Worm (Caenorhabditis elegans) whole organism, late embryonic: ENCODE results near the gene ugt-53.

Experiments used
- C08G9.2 ChIP-seq: sonication (generic microtip); optimal IDR thresholded peaks from 2 replicates; lab custom pipeline; 2016; ENCODE audit warnings: mild to moderate bottlenecking, missing genetic modification characterization, moderate library complexity, missing compliant biosample characterization
- C38D4.7 ChIP-seq: fragments of 200-800 bp; sonication (Bioruptor generic); optimal IDR thresholded peaks from 2 replicates; lab custom pipeline; 2018; ENCODE audit warnings: mild to moderate bottlenecking, missing genetic modification characterization, moderate library complexity, missing compliant biosample characterization
- K02D7.2 ChIP-seq: sonication (generic microtip); optimal IDR thresholded peaks from 2 replicates; lab custom pipeline; 2017; ENCODE audit warnings: mild to moderate bottlenecking, missing genetic modification characterization, missing compliant biosample characterization
- K09A11.1 ChIP-seq: sonication (generic microtip); optimal IDR thresholded peaks from 2 replicates; lab custom pipeline; 2017; ENCODE audit warnings: antibody characterized with exemption, mild to moderate bottlenecking, missing genetic modification characterization, missing compliant biosample characterization; ENCODE audit not compliant: insufficient read depth
- Y22D7AL.16 ChIP-seq: sonication (generic microtip); optimal IDR thresholded peaks from 2 replicates; lab custom pipeline; 2016; ENCODE audit warnings: missing genetic modification characterization, missing compliant biosample characterization
- ama-1 ChIP-seq: fragments of 150-350 bp; optimal IDR thresholded peaks from 2 replicates; lab custom pipeline; 2014
- ceh-18 ChIP-seq: sonication (generic microtip); optimal IDR thresholded peaks from 2 replicates; lab custom pipeline; 2016; ENCODE audit warnings: missing genetic modification characterization, missing compliant biosample characterization
- ceh-19 ChIP-seq: fragments of 200-800 bp; sonication (Bioruptor generic); optimal IDR thresholded peaks from 2 replicates; lab custom pipeline; 2018; ENCODE audit warnings: mild to moderate bottlenecking, missing genetic modification characterization, missing compliant biosample characterization
- ceh-22 ChIP-seq: sonication (generic microtip); optimal IDR thresholded peaks from 2 replicates; lab custom pipeline; 2017; ENCODE audit warnings: missing biosample characterization, missing genetic modification characterization
- ceh-31 ChIP-seq: sonication (generic microtip); optimal IDR thresholded peaks from 2 replicates; lab custom pipeline; 2016; ENCODE audit warnings: missing genetic modification characterization, missing compliant biosample characterization
- ceh-45 ChIP-seq: fragments of 200-800 bp; sonication (Bioruptor generic); IDR thresholded peaks from 2 replicates; pipeline ENCODE4 v1.3.6; 2022; ENCODE audit warnings: missing genetic modification reagents, missing genetic modification characterization, missing compliant biosample characterization
- ceh-9 ChIP-seq: sonication (generic microtip); optimal IDR thresholded peaks from 2 replicates; lab custom pipeline; 2016; ENCODE audit warnings: mild to moderate bottlenecking, missing genetic modification characterization, inconsistent platforms, missing compliant biosample characterization
- che-1 ChIP-seq: sonication (generic microtip); optimal IDR thresholded peaks from 2 replicates; lab custom pipeline; 2016; ENCODE audit warnings: mild to moderate bottlenecking, missing genetic modification characterization, missing compliant biosample characterization
- dmd-4 ChIP-seq: sonication (generic microtip); optimal IDR thresholded peaks from 2 replicates; lab custom pipeline; 2016; ENCODE audit warnings: borderline replicate concordance, missing genetic modification characterization, missing compliant biosample characterization
- elt-2 ChIP-seq: sonication (generic microtip); optimal IDR thresholded peaks from 2 replicates; lab custom pipeline; 2016; ENCODE audit warnings: missing genetic modification reagents, missing genetic modification characterization, missing compliant biosample characterization
- elt-4 ChIP-seq: sonication (generic microtip); optimal IDR thresholded peaks from 2 replicates; lab custom pipeline; 2016; ENCODE audit warnings: missing genetic modification characterization, missing compliant biosample characterization
- ets-4 ChIP-seq: sonication (generic microtip); optimal IDR thresholded peaks from 2 replicates; lab custom pipeline; 2016; ENCODE audit warnings: missing genetic modification characterization, missing compliant biosample characterization
- eyg-1 ChIP-seq: sonication (generic microtip); optimal IDR thresholded peaks from 2 replicates; lab custom pipeline; 2016; ENCODE audit warnings: missing genotype, missing genetic modification characterization, missing compliant biosample characterization
- gmeb-2 ChIP-seq: sonication (generic microtip); optimal IDR thresholded peaks from 2 replicates; lab custom pipeline; 2016; ENCODE audit warnings: missing genetic modification characterization, inconsistent platforms, missing compliant biosample characterization
- hlh-13 ChIP-seq: fragments of 200-800 bp; sonication (Bioruptor generic); optimal IDR thresholded peaks from 2 replicates; lab custom pipeline; 2018; ENCODE audit warnings: mild to moderate bottlenecking, missing genetic modification characterization, missing compliant biosample characterization
- hlh-30 ChIP-seq: sonication (generic microtip); optimal IDR thresholded peaks from 2 replicates; lab custom pipeline; 2017; ENCODE audit warnings: antibody characterized with exemption, missing genetic modification characterization, missing compliant biosample characterization; ENCODE audit not compliant: insufficient read depth
- lim-6 ChIP-seq: sonication (generic microtip); optimal IDR thresholded peaks from 2 replicates; lab custom pipeline; 2016; ENCODE audit warnings: missing genetic modification characterization, missing compliant biosample characterization
- madf-2 ChIP-seq: sonication (generic microtip); optimal IDR thresholded peaks from 2 replicates; lab custom pipeline; 2017; ENCODE audit warnings: missing genetic modification characterization, missing compliant biosample characterization
- mec-3 ChIP-seq: sonication (generic microtip); optimal IDR thresholded peaks from 2 replicates; lab custom pipeline; 2016; ENCODE audit warnings: borderline replicate concordance, missing genetic modification characterization, missing compliant biosample characterization
- nhr-11 ChIP-seq: fragments of 150-350 bp; optimal IDR thresholded peaks from 2 replicates; lab custom pipeline; 2014; ENCODE audit warnings: missing biosample characterization, missing genetic modification characterization
- nhr-232 ChIP-seq: sonication (generic microtip); optimal IDR thresholded peaks from 2 replicates; lab custom pipeline; 2016; ENCODE audit warnings: missing genetic modification characterization, missing compliant biosample characterization
- npax-4 ChIP-seq: sonication (generic microtip); optimal IDR thresholded peaks from 2 replicates; lab custom pipeline; 2016; ENCODE audit warnings: missing genetic modification characterization, missing compliant biosample characterization
- pat-9 ChIP-seq: fragments of 200-800 bp; sonication (Bioruptor generic); optimal IDR thresholded peaks from 2 replicates; lab custom pipeline; 2018; ENCODE audit warnings: mild to moderate bottlenecking, missing genetic modification characterization, moderate library complexity, missing compliant biosample characterization
- pha-4 ChIP-seq: fragments of 150-350 bp; optimal IDR thresholded peaks from 2 replicates; lab custom pipeline; 2018; ENCODE audit warnings: missing biosample characterization, missing genetic modification reagents, missing genetic modification characterization
- pqm-1 ChIP-seq: sonication (generic microtip); optimal IDR thresholded peaks from 2 replicates; lab custom pipeline; 2016; ENCODE audit warnings: missing genetic modification characterization, missing compliant biosample characterization
- pros-1 ChIP-seq: fragments of 150-350 bp; optimal IDR thresholded peaks from 2 replicates; lab custom pipeline; 2014; ENCODE audit warnings: missing biosample characterization, missing genetic modification reagents, missing genetic modification characterization
- rnt-1 ChIP-seq: sonication (generic microtip); optimal IDR thresholded peaks from 2 replicates; lab custom pipeline; 2016; ENCODE audit warnings: missing genetic modification characterization, missing compliant biosample characterization
- sdc-2 ChIP-seq: sonication (generic microtip); optimal IDR thresholded peaks from 2 replicates; lab custom pipeline; 2016; ENCODE audit warnings: missing genotype, missing genetic modification characterization, missing compliant biosample characterization
- sox-2 ChIP-seq: fragments of 200-800 bp; sonication (Bioruptor generic); IDR thresholded peaks from 2 replicates; pipeline ENCODE4 v1.3.6; 2022; ENCODE audit warnings: missing genetic modification reagents, missing genetic modification characterization, missing compliant biosample characterization
- sox-4 ChIP-seq: sonication (generic microtip); optimal IDR thresholded peaks from 2 replicates; lab custom pipeline; 2017; ENCODE audit warnings: mild to moderate bottlenecking, missing genetic modification characterization, inconsistent platforms, missing compliant biosample characterization
- syd-9 ChIP-seq: sonication (generic microtip); optimal IDR thresholded peaks from 2 replicates; lab custom pipeline; 2016; ENCODE audit warnings: mild to moderate bottlenecking, missing genetic modification characterization, moderate library complexity, missing compliant biosample characterization
- tbx-7 ChIP-seq: sonication (generic microtip); optimal IDR thresholded peaks from 2 replicates; lab custom pipeline; 2016; ENCODE audit warnings: missing genotype, missing genetic modification characterization, missing compliant biosample characterization
- ttx-3 ChIP-seq: sonication (generic microtip); optimal IDR thresholded peaks from 2 replicates; lab custom pipeline; 2016; ENCODE audit warnings: missing genetic modification reagents, missing genetic modification characterization, missing compliant biosample characterization
- unc-42 ChIP-seq: sonication (generic microtip); optimal IDR thresholded peaks from 2 replicates; lab custom pipeline; 2016; ENCODE audit warnings: missing genotype, missing genetic modification characterization, missing compliant biosample characterization
- unc-86 ChIP-seq: sonication (generic microtip); optimal IDR thresholded peaks from 2 replicates; lab custom pipeline; 2016; ENCODE audit warnings: missing genetic modification characterization, missing compliant biosample characterization
- ztf-16 ChIP-seq: sonication (generic microtip); optimal IDR thresholded peaks from 2 replicates; lab custom pipeline; 2017; ENCODE audit warnings: missing genetic modification characterization, missing compliant biosample characterization

The ugt-53 gene

DNA sequence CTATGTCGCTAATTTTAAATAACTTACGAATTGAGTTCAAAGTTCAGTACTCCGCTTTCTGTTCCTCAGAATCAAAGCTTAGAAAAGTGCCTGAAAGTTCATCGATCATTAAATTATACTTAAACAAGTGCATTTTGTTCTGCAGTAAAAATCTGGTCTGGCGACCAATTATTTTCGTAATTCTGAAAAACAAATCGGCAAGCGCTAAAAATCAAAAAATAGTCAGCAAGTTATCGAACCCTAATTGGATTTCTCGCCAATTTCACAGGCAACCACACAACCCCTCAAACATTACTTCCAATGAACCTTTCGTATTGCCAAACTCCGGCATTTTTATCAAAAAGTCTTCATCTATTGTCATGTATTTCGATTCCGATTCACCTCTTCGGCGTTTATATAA, 13.9 kb downstream of the ugt-53 start, which contains the start of gene srh-272:
TSS of gene srh-272 (plus strand) at position 301 of the 400 bp plus-strand sequence.
- TF ChIP-seq lim-6 (tag; lab: Kevin White, UChicago) = no peak
- TF ChIP-seq tbx-7 (tag; lab: Kevin White, UChicago) = no peak
- no peak for TF ChIP-seq pat-9
- TF ChIP-seq K09A11.1 (tag; lab: Kevin White, UChicago) = no peak
- TF ChIP-seq ztf-16 (tag; lab: Kevin White, UChicago) = no peak
- TF ChIP-seq eyg-1 (tag; lab: Kevin White, UChicago) = no peak
- no peak for TF ChIP-seq unc-42 (tag; lab: Kevin White, UChicago)
- no peak for TF ChIP-seq ceh-18
- no peak for TF ChIP-seq pqm-1
- TF ChIP-seq ceh-45 (GFP tag; lab: Robert Waterston, UW) = no peak
- TF ChIP-seq pros-1 (tag; lab: Kevin White, UChicago) = no peak
- no peak for TF ChIP-seq gmeb-2 (tag; lab: Kevin White, UChicago)
- no peak for TF ChIP-seq ceh-9 (tag; lab: Kevin White, UChicago)

DNA sequence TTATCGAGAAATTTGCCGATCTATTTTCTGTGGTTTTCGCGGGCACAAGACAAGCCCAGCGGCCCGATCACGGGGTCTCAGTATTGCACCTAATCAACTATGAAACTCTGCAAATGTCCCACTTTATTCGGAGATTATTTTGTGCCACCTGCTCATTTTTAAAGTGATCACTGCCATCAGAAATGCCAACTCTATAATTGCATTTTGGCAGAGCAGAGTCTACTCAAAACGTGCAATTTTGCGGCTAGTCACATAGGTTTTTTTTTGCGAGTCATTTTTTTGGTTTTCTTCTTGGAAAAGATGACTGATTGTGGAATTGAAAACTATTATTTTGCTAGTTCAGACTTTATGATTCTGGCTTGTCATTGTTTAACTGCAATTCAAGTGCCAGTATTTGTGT, 15.8 kb downstream of the ugt-53 start, which contains the start of gene srh-240:
TSS of gene srh-240 (plus strand) at position 301 of the 400 bp plus-strand sequence.
- no peak for TF ChIP-seq ama-1 (lab: Kevin White, UChicago)
- TF ChIP-seq madf-2 (tag; lab: Kevin White, UChicago) = no peak
- no peak for TF ChIP-seq sox-2 (GFP tag; lab: Robert Waterston, UW)
- no peak for TF ChIP-seq unc-86
- TF ChIP-seq ceh-22 (tag; lab: Kevin White, UChicago) = no peak
- TF ChIP-seq hlh-30 (tag; lab: Kevin White, UChicago) = no peak
- TF ChIP-seq dmd-4 (tag; lab: Kevin White, UChicago) = no peak
- no peak for TF ChIP-seq npax-4 (tag; lab: Kevin White, UChicago)

DNA sequence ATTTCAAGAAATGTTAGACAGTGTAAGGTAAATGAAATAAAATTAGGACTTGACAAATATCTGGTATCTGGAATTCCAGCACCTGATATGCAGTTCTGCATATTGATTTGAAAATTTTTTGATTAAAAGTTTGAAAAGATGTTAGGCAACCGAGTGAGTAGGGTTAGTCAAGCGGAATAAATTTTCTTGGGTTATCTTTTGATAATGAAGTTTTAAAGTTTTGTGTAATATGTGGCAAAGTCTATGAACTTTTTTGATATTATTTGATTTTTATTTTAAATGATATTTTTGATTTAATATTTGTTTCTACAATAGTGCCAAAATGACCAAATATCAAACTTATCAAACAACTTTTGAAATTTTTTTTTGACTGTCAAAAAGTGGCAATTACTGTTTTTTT, 20.4 kb downstream of the ugt-53 start, which contains the start of gene srh-241:
TSS of gene srh-241 (minus strand) at position 101 of the 400 bp plus-strand sequence.
- TF ChIP-seq npax-4 (tag; lab: Kevin White, UChicago) = no peak
- no peak for TF ChIP-seq nhr-232 (tag; lab: Kevin White, UChicago)
- no peak for TF ChIP-seq C38D4.7 (GFP tag; lab: Kevin White, UChicago)
- no peak for TF ChIP-seq ttx-3 (tag; lab: Kevin White, UChicago)
- TF ChIP-seq pha-4 (tag; lab: Kevin White, UChicago) = no peak
- TF ChIP-seq ceh-45 (GFP tag; lab: Robert Waterston, UW) = no peak
- no peak for TF ChIP-seq ceh-31 (tag; lab: Kevin White, UChicago)
- no peak for TF ChIP-seq tbx-7 (tag; lab: Kevin White, UChicago)
- TF ChIP-seq Y22D7AL.16 (tag; lab: Kevin White, UChicago) = no peak
- TF ChIP-seq sox-4 (tag; lab: Kevin White, UChicago) = no peak
- TF ChIP-seq lim-6 (tag; lab: Kevin White, UChicago) = no peak
- no peak for TF ChIP-seq sdc-2 (tag; lab: Kevin White, UChicago)
- TF ChIP-seq mec-3 = no peak
- no peak for TF ChIP-seq hlh-30 (tag; lab: Kevin White, UChicago)
- TF ChIP-seq rnt-1 (tag; lab: Kevin White, UChicago) = no peak
- TF ChIP-seq elt-4 = no peak
- TF ChIP-seq, all 69 proteins: peak for 0

ce11 chrV:2870127-2870526, 21.0 kb downstream of the ugt-53 start, which contains the start of gene srh-243:
Gene srh-243 (plus strand): TSS chrV:2870427.
- TF ChIP-seq ceh-19 (GFP tag; lab: Kevin White, UChicago) (no peak), syd-9 (no peak), nhr-11 (tag; lab: Kevin White, UChicago) (no peak), che-1 (tag; lab: Kevin White, UChicago) (no peak), Y22D7AL.16 (tag; lab: Kevin White, UChicago) (no peak), nhr-232 (tag; lab: Kevin White, UChicago) (no peak), elt-2 (tag; lab: Kevin White, UChicago) (no peak), rnt-1 (tag; lab: Kevin White, UChicago) (no peak), ceh-45 (GFP tag; lab: Robert Waterston, UW) (no peak), ets-4 (tag; lab: Kevin White, UChicago) (no peak), K02D7.2 (no peak), hlh-13 (no peak), C08G9.2 (tag; lab: Kevin White, UChicago) (no peak)
- TF ChIP-seq, all 69 proteins: peak for 0
